Worm (Caenorhabditis elegans): Measurements from ENCODE around the gene F09E5.3.

DNA sequence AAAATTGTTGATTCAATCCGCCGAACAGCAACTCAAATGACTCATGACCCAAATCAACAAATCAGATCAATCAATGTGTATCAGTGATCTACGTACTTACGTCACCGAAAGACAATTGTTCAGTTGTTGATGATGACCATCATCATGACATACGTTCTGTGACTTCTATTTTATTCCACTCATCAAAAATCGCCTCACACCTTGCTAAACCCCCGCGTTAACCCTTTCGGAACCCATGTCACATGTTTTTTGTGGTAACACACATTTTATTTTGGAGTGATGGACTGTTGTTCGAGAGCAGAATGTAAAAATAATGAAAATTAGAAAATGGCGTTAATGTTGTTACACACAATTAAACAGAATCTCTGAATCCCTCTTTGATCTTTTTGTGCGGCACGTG is 31.4 kb upstream of the F09E5.3 start:
- TF ChIP-seq nhr-77 (tag; optimal IDR thresholded peaks at IDR 0.05) (no peak), nhr-28 (tag; optimal IDR thresholded peaks at IDR 0.05) (no peak)
